Fruit fly (Drosophila melanogaster) Kc167 (cell line): ENCODE data around the gene CG4955.

ENCODE experiments used
- Myc ChIP-seq: fragments of >200 bp; optimal IDR thresholded peaks from 2 replicates; lab custom pipeline; 2017; ENCODE audit warnings: missing external identifiers
- Sin3A ChIP-seq: fragments of >200 bp; optimal IDR thresholded peaks from 2 replicates; lab custom pipeline; 2018; ENCODE audit warnings: missing external identifiers
- h ChIP-seq: fragments of >200 bp; optimal IDR thresholded peaks from 3 replicates; lab custom pipeline; 2018; ENCODE audit warnings: missing external identifiers
- insv ChIP-seq: fragments of >200 bp; optimal IDR thresholded peaks from 3 replicates; lab custom pipeline; 2018; ENCODE audit warnings: missing external identifiers
- psq ChIP-seq: fragments of >200 bp; optimal IDR thresholded peaks from 2 replicates; lab custom pipeline; 2017; ENCODE audit warnings: missing external identifiers
- ttk ChIP-seq: sonication (Bioruptor generic); optimal IDR thresholded peaks from 2 replicates; lab custom pipeline; 2017; ENCODE audit warnings: missing external identifiers

DNA sequence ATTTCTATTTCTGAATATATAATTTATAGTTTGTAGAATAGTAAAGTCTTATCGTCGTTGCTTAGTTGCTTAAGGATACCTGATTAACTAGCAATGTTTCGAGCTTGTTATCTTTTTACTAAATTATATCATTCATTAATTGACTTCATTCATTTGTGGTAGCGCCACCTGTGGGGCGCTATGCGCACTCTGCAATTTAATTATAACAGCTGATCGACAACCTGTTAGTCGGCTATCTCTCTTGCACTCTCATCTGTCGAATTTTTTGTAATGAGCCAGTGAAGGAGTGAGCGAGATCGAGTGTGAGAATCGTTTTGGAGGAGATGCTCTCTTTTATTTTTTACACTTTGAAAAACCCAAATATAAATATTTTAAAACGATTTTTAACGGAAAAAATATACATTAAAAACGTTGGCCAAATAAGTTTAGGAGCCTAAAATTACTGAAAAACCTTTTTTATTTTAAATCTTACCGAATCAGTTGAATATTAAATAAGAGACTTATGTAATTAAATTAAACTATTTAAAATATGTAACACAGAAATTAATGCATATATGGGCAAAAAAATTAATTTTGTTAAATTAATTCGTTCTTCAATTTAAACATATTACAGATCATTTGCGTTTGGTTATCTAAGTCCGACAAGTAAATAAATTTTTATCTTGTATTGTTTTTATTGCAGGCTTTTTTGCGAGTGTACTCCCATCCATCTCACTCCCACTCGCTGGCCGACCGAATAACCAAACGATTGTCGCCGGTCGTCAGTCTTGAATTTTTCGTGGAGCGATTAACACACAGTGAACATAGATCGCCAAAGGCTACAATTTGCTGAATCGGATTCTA lies 10.0 kb downstream of the CG4955 start, which contains the start of the genes CG16700 and CG4991:
- TF ChIP-seq psq (lab: Kevin White, UChicago) = no peak
- TF ChIP-seq h (lab: Kevin White, UChicago) = no peak
- no peak for TF ChIP-seq insv
- TF ChIP-seq Myc (lab: Kevin White, UChicago) = no peak
- TF ChIP-seq ttk = no peak
- TF ChIP-seq Sin3A (lab: Kevin White, UChicago) = no peak
